Worm (Caenorhabditis elegans) whole organism, L1 larva: ENCODE results near the gene T28D6.3.

Experiments
- hpl-2 ChIP-seq: fragments of 150-350 bp; optimal IDR thresholded peaks from 2 replicates; lab custom pipeline; 2014; ENCODE audit warnings: missing biosample characterization, missing genetic modification reagents, missing genetic modification characterization
- nhr-76 ChIP-seq: sonication (generic microtip); optimal IDR thresholded peaks from 2 replicates; lab custom pipeline; 2017; ENCODE audit warnings: missing biosample characterization, missing genetic modification characterization
- snpc-4 ChIP-seq: fragments of 150-350 bp; optimal IDR thresholded peaks from 2 replicates; lab custom pipeline; 2014; ENCODE audit warnings: missing biosample characterization, missing genetic modification characterization

DNA sequence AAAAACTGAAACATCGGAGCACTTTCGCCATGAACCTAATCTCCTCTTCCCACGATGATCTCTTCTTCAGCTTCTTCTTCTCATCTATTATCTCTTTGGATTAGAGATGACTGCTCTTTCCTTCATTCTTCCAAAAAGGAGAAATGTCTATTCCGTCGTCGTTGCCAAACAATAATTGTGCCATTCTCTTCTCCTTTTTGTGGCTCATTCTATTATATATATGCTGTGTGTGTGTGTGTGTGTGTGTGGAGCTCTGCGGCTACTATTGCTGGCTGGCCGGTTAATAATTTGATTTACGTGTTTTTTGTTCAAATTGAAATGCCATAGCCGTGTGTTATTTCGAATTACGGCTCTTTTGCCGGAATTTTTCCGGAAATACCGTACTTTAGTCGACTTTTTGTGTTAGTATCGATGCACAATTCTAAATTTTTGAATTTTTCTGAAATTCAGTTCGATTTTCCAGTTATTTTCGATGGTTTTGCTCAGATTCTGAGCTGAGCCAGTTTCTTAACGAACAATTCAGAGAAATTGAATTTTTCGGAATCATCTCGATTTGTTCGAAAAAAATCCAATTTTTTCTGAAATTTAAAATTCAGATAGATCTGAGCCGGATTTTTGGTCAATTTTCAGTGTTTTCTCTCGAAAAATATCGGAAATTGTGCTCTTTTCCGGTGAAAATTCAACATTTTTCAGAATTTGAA, 33.4 kb upstream of the T28D6.3 start, which contains the start of gene T28D6.5:
- TF ChIP-seq snpc-4 (tag; lab: Kevin White, UChicago) (no peak), hpl-2 (no peak), nhr-76 (tag; lab: Kevin White, UChicago) (no peak)
